Fruit fly (Drosophila melanogaster) whole organism, embryonic: Measurements from ENCODE around the gene cl.

Source experiments
- Bgb ChIP-seq: fragments of 200-800 bp; sonication (Bioruptor generic); IDR thresholded peaks from 2 replicates; pipeline ENCODE4 v1.3.6; 2022; ENCODE audit warnings: missing biosample characterization, missing genetic modification characterization; ENCODE audit not compliant: partially characterized antibody
- BtbVII ChIP-seq: fragments of 200-800 bp; sonication (Bioruptor generic); optimal IDR thresholded peaks from 3 replicates; lab custom pipeline; 2017; ENCODE audit warnings: missing biosample characterization, mild to moderate bottlenecking, missing genetic modification characterization
- CG10274 ChIP-seq: fragments of 200-800 bp; sonication (Bioruptor generic); optimal IDR thresholded peaks from 3 replicates; lab custom pipeline; 2017; ENCODE audit warnings: missing biosample characterization, mild to moderate bottlenecking, missing genetic modification characterization
- CG10543 ChIP-seq: fragments of 200-800 bp; sonication (Bioruptor generic); optimal IDR thresholded peaks from 3 replicates; lab custom pipeline; 2017; ENCODE audit warnings: missing biosample characterization, mild to moderate bottlenecking, missing genetic modification characterization, moderate library complexity
- CG13775 ChIP-seq: fragments of 200-800 bp; sonication (Bioruptor generic); optimal IDR thresholded peaks from 3 replicates; lab custom pipeline; 2017; ENCODE audit warnings: missing biosample characterization, mild to moderate bottlenecking, missing genetic modification characterization
- CG14014 ChIP-seq: fragments of 200-800 bp; sonication (Bioruptor generic); IDR thresholded peaks from 2 replicates; pipeline ENCODE4 v1.3.6; 2022; ENCODE audit warnings: missing biosample characterization, missing genetic modification characterization
- CG14860 ChIP-seq: fragments of 200-800 bp; sonication (Bioruptor generic); IDR thresholded peaks from 3 replicates; pipeline ENCODE4 v1.3.6; 2022; ENCODE audit warnings: missing biosample characterization, missing genetic modification characterization; ENCODE audit not compliant: partially characterized antibody
- CG14965 ChIP-seq: fragments of 200-800 bp; sonication (Bioruptor generic); optimal IDR thresholded peaks from 2 replicates; lab custom pipeline; 2016; ENCODE audit warnings: missing biosample characterization, missing genetic modification characterization, borderline replicate concordance
- CG15479 ChIP-seq: fragments of 200-800 bp; sonication (Bioruptor generic); optimal IDR thresholded peaks from 3 replicates; lab custom pipeline; 2019; ENCODE audit warnings: missing biosample characterization, mild to moderate bottlenecking, missing genetic modification characterization, moderate library complexity
- CG15696 ChIP-seq: fragments of 200-800 bp; sonication (Bioruptor generic); optimal IDR thresholded peaks from 2 replicates; lab custom pipeline; 2019; ENCODE audit warnings: missing biosample characterization, mild to moderate bottlenecking, missing genetic modification characterization, moderate library complexity
- CG17568 ChIP-seq: fragments of 200-800 bp; sonication (Bioruptor generic); optimal IDR thresholded peaks from 2 replicates; lab custom pipeline; 2018; ENCODE audit warnings: missing biosample characterization, mild to moderate bottlenecking, missing genetic modification characterization, moderate library complexity
- CG1832 ChIP-seq: fragments of 200-800 bp; sonication (Bioruptor generic); optimal IDR thresholded peaks from 2 replicates; lab custom pipeline; 2017; ENCODE audit warnings: missing biosample characterization, mild to moderate bottlenecking, missing genetic modification characterization, inconsistent platforms
- CG2116 ChIP-seq: fragments of 200-800 bp; sonication (Bioruptor generic); optimal IDR thresholded peaks from 3 replicates; lab custom pipeline; 2018; ENCODE audit warnings: missing biosample characterization, mild to moderate bottlenecking, missing genetic modification characterization
- CG2889 ChIP-seq: fragments of 200-800 bp; sonication (Bioruptor generic); IDR thresholded peaks from 3 replicates; pipeline ENCODE4 v1.3.6; 2022; ENCODE audit warnings: missing biosample characterization, missing genetic modification characterization
- CG3281 ChIP-seq: fragments of 200-800 bp; sonication (Bioruptor generic); optimal IDR thresholded peaks from 3 replicates; lab custom pipeline; 2017; ENCODE audit warnings: missing biosample characterization, mild to moderate bottlenecking, missing genetic modification characterization
- CG34422 ChIP-seq: fragments of 200-800 bp; sonication (Bioruptor generic); IDR thresholded peaks from 3 replicates; pipeline ENCODE4 v1.3.6; 2022; ENCODE audit warnings: missing biosample characterization, missing genetic modification characterization
- CG3995 ChIP-seq: fragments of 200-800 bp; sonication (Bioruptor generic); optimal IDR thresholded peaks from 3 replicates; lab custom pipeline; 2016; ENCODE audit warnings: missing biosample characterization, missing genetic modification characterization
- CG6175 ChIP-seq: fragments of 200-800 bp; sonication (Bioruptor generic); IDR thresholded peaks from 3 replicates; pipeline ENCODE4 v1.3.6; 2022; ENCODE audit warnings: missing biosample characterization, missing genetic modification characterization
- CG6272 ChIP-seq: fragments of 200-800 bp; sonication (Bioruptor generic); IDR thresholded peaks from 2 replicates; pipeline ENCODE4 v1.3.6; 2022; ENCODE audit warnings: missing biosample characterization, missing genetic modification characterization
- Chrac-16 ChIP-seq: fragments of 200-800 bp; sonication (Bioruptor generic); optimal IDR thresholded peaks from 3 replicates; lab custom pipeline; 2016; ENCODE audit warnings: missing biosample characterization, missing genetic modification characterization
- CoRest ChIP-seq: fragments of 200-800 bp; sonication (Bioruptor generic); optimal IDR thresholded peaks from 3 replicates; lab custom pipeline; 2018; ENCODE audit warnings: missing biosample characterization, mild to moderate bottlenecking, missing genetic modification characterization, moderate library complexity
- Dbx ChIP-seq: fragments of 200-800 bp; sonication (Bioruptor generic); IDR thresholded peaks from 3 replicates; pipeline ENCODE4 v1.3.6; 2022; ENCODE audit warnings: missing biosample characterization, missing genetic modification characterization
- Doc3 ChIP-seq: fragments of 200-800 bp; sonication (Bioruptor generic); IDR thresholded peaks from 3 replicates; pipeline ENCODE4 v1.3.6; 2022; ENCODE audit warnings: missing biosample characterization, missing genetic modification characterization; ENCODE audit not compliant: partially characterized antibody
- Ets97D ChIP-seq: fragments of 200-800 bp; sonication (Bioruptor generic); optimal IDR thresholded peaks from 3 replicates; lab custom pipeline; 2016; ENCODE audit warnings: missing biosample characterization, missing genetic modification characterization
- HLHmδ ChIP-seq: fragments of 200-800 bp; sonication (Bioruptor generic); optimal IDR thresholded peaks from 2 replicates; lab custom pipeline; 2018; ENCODE audit warnings: missing biosample characterization, mild to moderate bottlenecking, missing genetic modification characterization, moderate library complexity
- Kr ChIP-seq: fragments of 200-800 bp; sonication (Bioruptor generic); optimal IDR thresholded peaks from 2 replicates; lab custom pipeline; 2017; ENCODE audit warnings: missing biosample characterization, mild to moderate bottlenecking, missing genetic modification characterization
- Meics ChIP-seq: fragments of 200-800 bp; sonication (Bioruptor generic); optimal IDR thresholded peaks from 2 replicates; lab custom pipeline; 2017; ENCODE audit warnings: missing biosample characterization, mild to moderate bottlenecking, missing genetic modification characterization
- Nf-YB ChIP-seq: fragments of 200-800 bp; sonication (Bioruptor generic); optimal IDR thresholded peaks from 3 replicates; lab custom pipeline; 2019; ENCODE audit warnings: missing biosample characterization, mild to moderate bottlenecking, missing genetic modification characterization, moderate library complexity
- Poxn ChIP-seq: fragments of 200-800 bp; sonication (Bioruptor generic); IDR thresholded peaks from 2 replicates; pipeline ENCODE4 v1.3.6; 2022; ENCODE audit warnings: missing biosample characterization, missing genetic modification characterization
- Sin3A ChIP-seq: fragments of >200 bp; optimal IDR thresholded peaks from 2 replicates; lab custom pipeline; 2018
- Sox100B ChIP-seq: fragments of 200-800 bp; sonication (Bioruptor generic); optimal IDR thresholded peaks from 3 replicates; lab custom pipeline; 2018; ENCODE audit warnings: missing biosample characterization, mild to moderate bottlenecking, missing genetic modification characterization
- Sry-β ChIP-seq: fragments of 200-800 bp; sonication (Bioruptor generic); optimal IDR thresholded peaks from 2 replicates; lab custom pipeline; 2018; ENCODE audit warnings: missing biosample characterization, mild to moderate bottlenecking, missing genetic modification characterization, moderate library complexity
- br ChIP-seq: fragments of >200 bp; optimal IDR thresholded peaks from 2 replicates; lab custom pipeline; 2017
- chn ChIP-seq: fragments of 200-800 bp; sonication (Bioruptor generic); optimal IDR thresholded peaks from 2 replicates; lab custom pipeline; 2016; ENCODE audit warnings: missing biosample characterization, missing genetic modification characterization
- hb ChIP-seq: fragments of 200-800 bp; sonication (Bioruptor generic); IDR thresholded peaks from 3 replicates; pipeline ENCODE4 v1.3.6; 2022; ENCODE audit warnings: missing biosample characterization, missing genetic modification characterization; ENCODE audit not compliant: partially characterized antibody
- ind ChIP-seq: fragments of 200-800 bp; sonication (Bioruptor generic); optimal IDR thresholded peaks from 3 replicates; lab custom pipeline; 2016; ENCODE audit warnings: missing biosample characterization, missing genetic modification characterization
- jigr1 ChIP-seq: fragments of 200-800 bp; sonication (Bioruptor generic); IDR thresholded peaks from 3 replicates; pipeline ENCODE4 v1.3.6; 2022; ENCODE audit warnings: missing biosample characterization, missing genetic modification characterization
- lbe ChIP-seq: fragments of 200-800 bp; sonication (Bioruptor generic); optimal IDR thresholded peaks from 2 replicates; lab custom pipeline; 2016; ENCODE audit warnings: missing biosample characterization, mild to moderate bottlenecking, missing genetic modification characterization
- maf-S ChIP-seq: fragments of 200-800 bp; sonication (Bioruptor generic); optimal IDR thresholded peaks from 2 replicates; lab custom pipeline; 2016; ENCODE audit warnings: missing biosample characterization, missing genetic modification characterization
- nau ChIP-seq: fragments of 200-800 bp; sonication (Bioruptor generic); optimal IDR thresholded peaks from 3 replicates; lab custom pipeline; 2017; ENCODE audit warnings: missing biosample characterization, mild to moderate bottlenecking, missing genetic modification characterization, missing genetic modification reagents
- p53 ChIP-seq: fragments of 200-800 bp; sonication (Bioruptor generic); optimal IDR thresholded peaks from 2 replicates; lab custom pipeline; 2016; ENCODE audit warnings: missing biosample characterization, missing genetic modification characterization
- pb ChIP-seq: fragments of 200-800 bp; sonication (Bioruptor generic); optimal IDR thresholded peaks from 3 replicates; lab custom pipeline; 2016; ENCODE audit warnings: missing biosample characterization, missing genetic modification characterization
- prd ChIP-seq, 3 experiments: fragments of >200 bp in 2 of 3; fragments of 200-800 bp in 1 of 3; sonication (Bioruptor generic) in 1 of 3; optimal IDR thresholded peaks in 2 of 3; IDR thresholded peaks in 1 of 3; 2 replicates in 2 of 3; 3 replicates in 1 of 3; pipeline versions ENCODE4 v1.3.6 to Lab custom; 2017 to 2022; ENCODE audit warnings: missing biosample characterization in 1 of 3, missing genetic modification characterization in 1 of 3
- sima ChIP-seq: fragments of 200-800 bp; sonication (Bioruptor generic); optimal IDR thresholded peaks from 2 replicates; lab custom pipeline; 2016; ENCODE audit warnings: missing biosample characterization, missing genetic modification characterization
- slp2 ChIP-seq: fragments of 200-800 bp; sonication (Bioruptor generic); optimal IDR thresholded peaks from 2 replicates; lab custom pipeline; 2016; ENCODE audit warnings: missing biosample characterization, missing genetic modification characterization
- sob ChIP-seq: fragments of 200-800 bp; sonication (Bioruptor generic); IDR thresholded peaks from 2 replicates; pipeline ENCODE4 v1.3.6; 2022; ENCODE audit warnings: missing biosample characterization, missing genetic modification characterization
- stwl ChIP-seq: fragments of 200-800 bp; sonication (Bioruptor generic); optimal IDR thresholded peaks from 3 replicates; lab custom pipeline; 2018; ENCODE audit warnings: missing biosample characterization, mild to moderate bottlenecking, missing genetic modification characterization, moderate library complexity
- tll ChIP-seq, 2 experiments: fragments of 200-800 bp in 1 of 2; fragments of >200 bp in 1 of 2; sonication (Bioruptor generic) in 1 of 2; optimal IDR thresholded peaks; 2 replicates each; lab custom pipeline; 2017 to 2019; ENCODE audit warnings: missing biosample characterization in 2 of 2, missing genetic modification characterization in 2 of 2, mild to moderate bottlenecking in 1 of 2, moderate library complexity in 1 of 2
- trem ChIP-seq: fragments of 200-800 bp; optimal IDR thresholded peaks from 3 replicates; lab custom pipeline; 2019; ENCODE audit warnings: missing biosample characterization, mild to moderate bottlenecking, missing genetic modification characterization, moderate library complexity
- ttk ChIP-seq: fragments of 200-800 bp; sonication (Bioruptor generic); IDR thresholded peaks from 2 replicates; pipeline ENCODE4 v2.1.2; 2022; ENCODE audit warnings: missing biosample characterization, missing genetic modification characterization

cl gene

dm6 chr2L:5519846-5520384, at the start of gene cl, which contains the start of gene CG7382 (continued):
- TF ChIP-seq br (lab: Kevin White, UChicago) (no peak), CG34422 (GFP tag; lab: Robert Waterston, UW) (no peak), CG14965 (GFP tag; lab: Kevin White, UChicago) (no peak), CG15696 (tag; lab: Kevin White, UChicago) (peak; percentile 33), Doc3 (no peak), p53 (no peak), HLHmδ (GFP tag; lab: Kevin White, UChicago) (no peak), Sry-β (peak; percentile 98), CG14014 (0 out of 2 replicates have a peak, but pooled peaks have one; percentile 56), tll (GFP tag; optimal IDR thresholded peaks at IDR 0.05; lab: Kevin White, UChicago) (peak; percentile 21 to 53), hb (GFP tag; lab: Robert Waterston, UW) (no peak), jigr1 (GFP tag; lab: Robert Waterston, UW) (no peak), Nf-YB (GFP tag; lab: Kevin White, UChicago) (peak; percentile 15), Chrac-16 (GFP tag; lab: Kevin White, UChicago) (peak; percentile 6), stwl (tag; lab: Kevin White, UChicago) (peak; percentile 4), prd (optimal IDR thresholded peaks at IDR 0.05; lab: Kevin White, UChicago) (no peak), prd (GFP tag; IDR thresholded peaks at IDR 0.05; lab: Robert Waterston, UW) (peak; percentile 27; the same call in 1 of the 3 replicates), CG10543 (GFP tag; lab: Kevin White, UChicago) (peak; percentile 57), pb (GFP tag; lab: Kevin White, UChicago) (no peak), Poxn (GFP tag; lab: Robert Waterston, UW) (no peak), BtbVII (GFP tag; lab: Kevin White, UChicago) (no peak), CG6175 (no peak), maf-S (GFP tag; lab: Kevin White, UChicago) (no peak), Dbx (GFP tag; lab: Robert Waterston, UW) (0 out of 3 replicates have a peak, but pooled peaks have one; percentile 33), CG10274 (GFP tag; lab: Kevin White, UChicago) (no peak), CG3995 (GFP tag; lab: Kevin White, UChicago) (no peak), CG3281 (GFP tag; lab: Kevin White, UChicago) (no peak), ttk (no peak), ind (GFP tag; lab: Kevin White, UChicago) (peak; percentile 54), Kr (GFP tag; lab: Kevin White, UChicago) (no peak), lbe (no peak), nau (no peak), sima (no peak), Sox100B (GFP tag; lab: Kevin White, UChicago) (peak; percentile 36), CG6272 (GFP tag; lab: Robert Waterston, UW) (no peak), CoRest (peak; percentile 76), Sin3A (lab: Kevin White, UChicago) (peak; percentile 81), CG15479 (GFP tag; lab: Kevin White, UChicago) (no peak), sob (GFP tag; lab: Robert Waterston, UW) (peak; percentile 19; the same call in 1 of the 2 replicates), CG2889 (GFP tag; lab: Robert Waterston, UW) (no peak), Ets97D (no peak), Bgb (GFP tag; lab: Robert Waterston, UW) (no peak; the same call in 1 of the 2 replicates), CG1832 (GFP tag; lab: Kevin White, UChicago) (no peak), CG2116 (peak; percentile 64), trem (tag; lab: Kevin White, UChicago) (peak; percentile 30), chn (no peak), slp2 (GFP tag; lab: Kevin White, UChicago) (no peak), CG17568 (GFP tag; lab: Kevin White, UChicago) (no peak), CG14860 (GFP tag; lab: Robert Waterston, UW) (no peak), Meics (GFP tag; lab: Kevin White, UChicago) (peak; percentile 16), CG13775 (GFP tag; lab: Kevin White, UChicago) (peak; percentile 47)
